Worm (Caenorhabditis elegans) whole organism, L1 larva: Measurements from ENCODE around the gene cld-1.

ENCODE experiments used
- ces-1 ChIP-seq: fragments of 150-350 bp; optimal IDR thresholded peaks from 2 replicates; lab custom pipeline; 2014; ENCODE audit warnings: missing biosample characterization, missing genetic modification reagents, missing genetic modification characterization
- egl-27 ChIP-seq, 2 experiments: fragments of 150-350 bp in 1 of 2; sonication (generic microtip); optimal IDR thresholded peaks; 3 replicates each; lab custom pipeline; 2017 to 2018; ENCODE audit warnings: missing biosample characterization in 2 of 2, missing genetic modification characterization in 2 of 2, missing genetic modification reagents in 2 of 2
- isw-1 ChIP-seq: fragments of 200-800 bp; sonication (Bioruptor generic); IDR thresholded peaks from 2 replicates; pipeline ENCODE4 v1.3.6; 2022; ENCODE audit warnings: missing genetic modification characterization, missing compliant biosample characterization
- nhr-20 ChIP-seq: sonication (generic microtip); optimal IDR thresholded peaks from 2 replicates; lab custom pipeline; 2016; ENCODE audit warnings: mild to moderate bottlenecking, missing genetic modification characterization, missing compliant biosample characterization
- nhr-77 ChIP-seq: fragments of 150-350 bp; optimal IDR thresholded peaks from 2 replicates; lab custom pipeline; 2014; ENCODE audit warnings: missing biosample characterization, missing genetic modification characterization
- snpc-4 ChIP-seq: fragments of 150-350 bp; optimal IDR thresholded peaks from 2 replicates; lab custom pipeline; 2014; ENCODE audit warnings: missing biosample characterization, missing genetic modification characterization
- unc-62 ChIP-seq: fragments of 150-350 bp; optimal IDR thresholded peaks from 2 replicates; lab custom pipeline; 2014; ENCODE audit warnings: missing biosample characterization, missing genetic modification reagents, missing genetic modification characterization

cld-1 gene

ce11 chrIV:12886012-12886411, 50.1 kb downstream of the cld-1 start:
- TF ChIP-seq isw-1 (GFP tag; lab: Robert Waterston, UW) (no peak), snpc-4 (no peak), unc-62 (GFP tag; lab: Kevin White, UChicago) (no peak), nhr-20 (tag; lab: Kevin White, UChicago) (no peak), ces-1 (GFP tag; lab: Kevin White, UChicago) (no peak), egl-27 (tag; optimal IDR thresholded peaks at IDR 0.05; lab: Kevin White, UChicago) (no peak), nhr-77 (tag; lab: Kevin White, UChicago) (no peak)
- TF ChIP-seq, all 84 proteins: peak for 0
